Worm (Caenorhabditis elegans): Measurements from ENCODE around the gene K09E2.2.

DNA sequence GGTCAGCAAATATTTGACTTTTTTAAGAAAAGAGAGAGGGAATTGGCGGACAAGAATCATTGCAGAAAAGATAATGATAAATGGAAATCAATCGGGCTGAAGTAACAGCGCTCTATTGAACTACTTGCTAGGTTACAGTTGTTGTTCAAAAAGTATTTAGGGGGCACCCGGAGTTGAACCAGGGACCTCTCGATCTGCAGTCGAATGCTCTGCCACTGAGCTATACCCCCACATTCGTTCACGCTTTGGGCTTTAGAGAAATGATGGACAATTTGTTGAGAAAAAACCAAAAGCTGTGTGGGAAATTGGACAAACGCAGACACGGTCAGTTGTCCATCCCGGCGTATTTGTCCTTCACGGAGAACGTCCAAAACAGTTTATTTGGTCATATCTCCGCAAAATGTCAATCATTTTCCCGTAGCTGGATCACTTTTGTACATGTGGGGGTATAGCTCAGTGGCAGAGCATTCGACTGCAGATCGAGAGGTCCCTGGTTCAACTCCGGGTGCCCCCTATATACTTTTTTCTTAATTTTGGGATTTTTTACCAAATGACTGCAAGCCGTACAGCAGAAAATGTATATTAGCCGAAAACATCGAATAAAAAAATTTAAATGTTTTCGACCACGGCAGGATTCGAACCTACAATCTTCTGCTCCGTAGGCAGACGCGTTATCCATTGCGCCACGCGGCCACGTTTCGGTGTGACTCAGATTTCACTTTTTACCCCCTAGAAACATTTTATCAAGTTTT lies 48.8 kb upstream of the K09E2.2 start:
- TF ChIP-seq him-1 (tag; optimal IDR thresholded peaks at IDR 0.05) (no peak), dao-5 (tag; optimal IDR thresholded peaks at IDR 0.05) (peak; percentile 14), W03F9.2 (tag; optimal IDR thresholded peaks at IDR 0.05) (peak; percentile 15)
